Fruit fly (Drosophila melanogaster) whole organism, embryonic: ENCODE data around the gene CG11560.
A peak's percentile ranks its signal among the peaks of the same experiment; 100 is the strongest.

Source experiments
- Atf-2 ChIP-seq: fragments of 200-800 bp; sonication (Bioruptor generic); optimal IDR thresholded peaks from 2 replicates; lab custom pipeline; 2016; ENCODE audit warnings: missing biosample characterization, missing genetic modification characterization
- B-H2 ChIP-seq: fragments of 200-800 bp; sonication (Bioruptor generic); optimal IDR thresholded peaks from 2 replicates; lab custom pipeline; 2018; ENCODE audit warnings: missing biosample characterization, mild to moderate bottlenecking, missing genetic modification characterization
- Bteb2 ChIP-seq: fragments of 200-800 bp; sonication (Bioruptor generic); optimal IDR thresholded peaks from 2 replicates; lab custom pipeline; 2016; ENCODE audit warnings: missing biosample characterization, missing genetic modification characterization
- CG1233 ChIP-seq: fragments of 200-800 bp; sonication (Bioruptor generic); optimal IDR thresholded peaks from 4 replicates; lab custom pipeline; 2018; ENCODE audit warnings: missing biosample characterization, mild to moderate bottlenecking, missing genetic modification characterization
- CG13123 ChIP-seq: fragments of 200-800 bp; sonication (Bioruptor generic); optimal IDR thresholded peaks from 2 replicates; lab custom pipeline; 2016; ENCODE audit warnings: missing biosample characterization, missing genetic modification characterization
- CG1647 ChIP-seq: fragments of 200-800 bp; sonication (Bioruptor generic); optimal IDR thresholded peaks from 3 replicates; lab custom pipeline; 2016; ENCODE audit warnings: missing biosample characterization, missing genetic modification characterization
- CG16813 ChIP-seq: fragments of 200-800 bp; sonication (Bioruptor generic); IDR thresholded peaks from 3 replicates; pipeline ENCODE4 v1.3.6; 2022; ENCODE audit warnings: missing biosample characterization, missing genetic modification characterization; ENCODE audit not compliant: partially characterized antibody
- CG2202 ChIP-seq: fragments of 200-800 bp; sonication (Bioruptor generic); optimal IDR thresholded peaks from 2 replicates; lab custom pipeline; 2018; ENCODE audit warnings: missing biosample characterization, mild to moderate bottlenecking, missing genetic modification characterization
- CG33557 ChIP-seq: fragments of 200-800 bp; sonication (Bioruptor generic); optimal IDR thresholded peaks from 2 replicates; lab custom pipeline; 2019; ENCODE audit warnings: missing biosample characterization, mild to moderate bottlenecking, missing genetic modification characterization, moderate library complexity
- CG34224 ChIP-seq: fragments of 200-800 bp; sonication (Bioruptor generic); IDR thresholded peaks from 3 replicates; pipeline ENCODE4 v1.3.6; 2022; ENCODE audit warnings: missing biosample characterization, missing genetic modification characterization; ENCODE audit not compliant: partially characterized antibody
- CG3838 ChIP-seq: fragments of 200-800 bp; sonication (Bioruptor generic); optimal IDR thresholded peaks from 3 replicates; lab custom pipeline; 2016; ENCODE audit warnings: missing biosample characterization, missing genetic modification characterization
- CG4854 ChIP-seq: fragments of 200-800 bp; sonication (Bioruptor generic); optimal IDR thresholded peaks from 2 replicates; lab custom pipeline; 2016; ENCODE audit warnings: missing biosample characterization, missing genetic modification characterization, inconsistent platforms
- CG6654 ChIP-seq: fragments of 200-800 bp; sonication (Bioruptor generic); optimal IDR thresholded peaks from 2 replicates; lab custom pipeline; 2017; ENCODE audit warnings: missing biosample characterization, mild to moderate bottlenecking, missing genetic modification characterization
- CG6813 ChIP-seq: fragments of 200-800 bp; sonication (Bioruptor generic); optimal IDR thresholded peaks from 2 replicates; lab custom pipeline; 2017; ENCODE audit warnings: missing biosample characterization, missing genetic modification characterization, mild to moderate bottlenecking, moderate library complexity, missing genetic modification reagents
- CG6854 ChIP-seq: fragments of 200-800 bp; sonication (Bioruptor generic); optimal IDR thresholded peaks from 3 replicates; lab custom pipeline; 2017; ENCODE audit warnings: missing biosample characterization, mild to moderate bottlenecking, missing genetic modification characterization
- CG7271 ChIP-seq: fragments of 200-800 bp; sonication (Bioruptor generic); optimal IDR thresholded peaks from 2 replicates; lab custom pipeline; 2018; ENCODE audit warnings: missing biosample characterization, mild to moderate bottlenecking, missing genetic modification characterization, moderate library complexity
- CG7372 ChIP-seq: fragments of 200-800 bp; sonication (Bioruptor generic); IDR thresholded peaks from 2 replicates; pipeline ENCODE4 v1.3.6; 2022; ENCODE audit warnings: missing biosample characterization, missing genetic modification characterization
- CG7963 ChIP-seq: fragments of 200-800 bp; sonication (Bioruptor generic); IDR thresholded peaks from 3 replicates; pipeline ENCODE4 v1.3.6; 2022; ENCODE audit warnings: missing biosample characterization, missing genetic modification characterization; ENCODE audit not compliant: partially characterized antibody
- CG8281 ChIP-seq: fragments of 200-800 bp; sonication (Bioruptor generic); optimal IDR thresholded peaks from 2 replicates; lab custom pipeline; 2018; ENCODE audit warnings: missing biosample characterization, mild to moderate bottlenecking, missing genetic modification characterization, moderate library complexity
- CG9437 ChIP-seq: fragments of 200-800 bp; sonication (Bioruptor generic); optimal IDR thresholded peaks from 2 replicates; lab custom pipeline; 2018; ENCODE audit warnings: missing biosample characterization, mild to moderate bottlenecking, missing genetic modification characterization
- D19A ChIP-seq: fragments of 200-800 bp; optimal IDR thresholded peaks from 3 replicates; lab custom pipeline; 2019; ENCODE audit warnings: missing biosample characterization, mild to moderate bottlenecking, missing genetic modification characterization, moderate library complexity
- Gsc ChIP-seq: fragments of 200-800 bp; sonication (Bioruptor generic); IDR thresholded peaks from 2 replicates; pipeline ENCODE4 v1.3.6; 2022; ENCODE audit warnings: missing biosample characterization, missing genetic modification characterization
- H2.0 ChIP-seq: fragments of 200-800 bp; sonication (Bioruptor generic); IDR thresholded peaks from 2 replicates; pipeline ENCODE4 v1.3.6; 2022; ENCODE audit warnings: missing biosample characterization, missing genetic modification characterization
- Hsf ChIP-seq: fragments of 200-800 bp; sonication (Bioruptor generic); optimal IDR thresholded peaks from 3 replicates; lab custom pipeline; 2016; ENCODE audit warnings: missing biosample characterization, missing genetic modification characterization
- Med ChIP-seq: fragments of 200-800 bp; sonication (Bioruptor generic); peaks from one replicate; lab custom pipeline; 2016; ENCODE audit warnings: missing biosample characterization, missing genetic modification characterization, mild to moderate bottlenecking, inconsistent platforms, moderate library complexity
- Meics ChIP-seq: fragments of 200-800 bp; sonication (Bioruptor generic); optimal IDR thresholded peaks from 2 replicates; lab custom pipeline; 2017; ENCODE audit warnings: missing biosample characterization, mild to moderate bottlenecking, missing genetic modification characterization
- NC2β ChIP-seq: fragments of 200-800 bp; sonication (Bioruptor generic); optimal IDR thresholded peaks from 2 replicates; lab custom pipeline; 2016; ENCODE audit warnings: missing biosample characterization, missing genetic modification characterization
- Rfx ChIP-seq: fragments of 200-800 bp; sonication (Bioruptor generic); IDR thresholded peaks from 2 replicates; pipeline ENCODE4 v1.3.6; 2022; ENCODE audit warnings: missing biosample characterization, missing genetic modification characterization
- Vsx1 ChIP-seq: fragments of 200-800 bp; sonication (Bioruptor generic); optimal IDR thresholded peaks from 2 replicates; lab custom pipeline; 2017; ENCODE audit warnings: missing biosample characterization, mild to moderate bottlenecking, missing genetic modification characterization, missing genetic modification reagents
- ara ChIP-seq: fragments of 200-800 bp; sonication (Bioruptor generic); IDR thresholded peaks from 2 replicates; pipeline ENCODE4 v1.3.6; 2022; ENCODE audit warnings: missing biosample characterization, missing genetic modification characterization
- chif ChIP-seq, 2 experiments: fragments of 200-800 bp; sonication (Bioruptor generic); optimal IDR thresholded peaks; 3 replicates each; lab custom pipeline; 2016; ENCODE audit warnings: missing biosample characterization in 2 of 2, missing genetic modification characterization in 2 of 2
- crc ChIP-seq: fragments of 200-800 bp; sonication (Bioruptor generic); optimal IDR thresholded peaks from 2 replicates; lab custom pipeline; 2016; ENCODE audit warnings: missing biosample characterization, missing genetic modification characterization
- crp ChIP-seq, 2 experiments: fragments of 200-800 bp; sonication (Bioruptor generic); optimal IDR thresholded peaks; 2 replicates in 1 of 2; 3 replicates in 1 of 2; lab custom pipeline; 2017; ENCODE audit warnings: missing biosample characterization in 2 of 2, missing genetic modification characterization in 2 of 2, mild to moderate bottlenecking in 1 of 2, moderate library complexity in 1 of 2
- danr ChIP-seq: fragments of 200-800 bp; sonication (Bioruptor generic); IDR thresholded peaks from 2 replicates; pipeline ENCODE4 v1.3.6; 2022; ENCODE audit warnings: missing biosample characterization, missing genetic modification characterization
- dimm ChIP-seq: fragments of 200-800 bp; sonication (Bioruptor generic); IDR thresholded peaks from 2 replicates; pipeline ENCODE4 v1.3.6; 2022; ENCODE audit warnings: missing biosample characterization, missing genetic modification characterization
- eyg ChIP-seq: fragments of 200-800 bp; sonication (Bioruptor generic); optimal IDR thresholded peaks from 3 replicates; lab custom pipeline; 2016; ENCODE audit warnings: missing biosample characterization, missing genetic modification characterization
- hkb ChIP-seq, 2 experiments: fragments of 200-800 bp in 1 of 2; fragments of >200 bp in 1 of 2; sonication (Bioruptor generic) in 1 of 2; IDR thresholded peaks in 1 of 2; optimal IDR thresholded peaks in 1 of 2; 2 replicates each; pipeline versions ENCODE4 v1.3.6 to Lab custom; 2017 to 2022; ENCODE audit warnings: missing biosample characterization in 1 of 2, missing genetic modification characterization in 1 of 2
- jumu ChIP-seq: fragments of 200-800 bp; sonication (Bioruptor generic); optimal IDR thresholded peaks from 3 replicates; lab custom pipeline; 2016; ENCODE audit warnings: missing biosample characterization, missing genetic modification characterization
- lmd ChIP-seq: fragments of 200-800 bp; sonication (Bioruptor generic); IDR thresholded peaks from 2 replicates; pipeline ENCODE4 v1.3.6; 2022; ENCODE audit warnings: missing biosample characterization, missing genetic modification characterization
- nerfin-1 ChIP-seq: fragments of 200-800 bp; sonication (Bioruptor generic); optimal IDR thresholded peaks from 3 replicates; lab custom pipeline; 2019; ENCODE audit warnings: missing biosample characterization, mild to moderate bottlenecking, missing genetic modification characterization, moderate library complexity
- onecut ChIP-seq: fragments of 200-800 bp; sonication (Bioruptor generic); IDR thresholded peaks from 2 replicates; pipeline ENCODE4 v1.3.6; 2022; ENCODE audit warnings: missing biosample characterization, missing genetic modification characterization
- otp ChIP-seq: fragments of 200-800 bp; sonication (Bioruptor generic); IDR thresholded peaks from 3 replicates; pipeline ENCODE4, ENCODE4 v1.3.6; 2022; ENCODE audit warnings: missing biosample characterization, missing genetic modification characterization
- pb ChIP-seq: fragments of 200-800 bp; sonication (Bioruptor generic); optimal IDR thresholded peaks from 3 replicates; lab custom pipeline; 2016; ENCODE audit warnings: missing biosample characterization, missing genetic modification characterization
- peb ChIP-seq: fragments of 200-800 bp; sonication (Bioruptor generic); IDR thresholded peaks from 2 replicates; pipeline ENCODE4 v1.3.6; 2022; ENCODE audit warnings: missing biosample characterization, missing genetic modification characterization
- sim ChIP-seq: fragments of 200-800 bp; sonication (Bioruptor generic); IDR thresholded peaks from 2 replicates; pipeline ENCODE4 v1.3.6; 2022; ENCODE audit warnings: missing biosample characterization, missing genetic modification characterization
- sqz ChIP-seq: fragments of 200-800 bp; sonication (Bioruptor generic); optimal IDR thresholded peaks from 3 replicates; lab custom pipeline; 2018; ENCODE audit warnings: missing biosample characterization, mild to moderate bottlenecking, missing genetic modification characterization
- tna ChIP-seq: fragments of 200-800 bp; sonication (Bioruptor generic); IDR thresholded peaks from 2 replicates; pipeline ENCODE4 v1.3.6; 2022; ENCODE audit warnings: missing biosample characterization, missing genetic modification characterization; ENCODE audit not compliant: partially characterized antibody

CG11560 gene

DNA sequence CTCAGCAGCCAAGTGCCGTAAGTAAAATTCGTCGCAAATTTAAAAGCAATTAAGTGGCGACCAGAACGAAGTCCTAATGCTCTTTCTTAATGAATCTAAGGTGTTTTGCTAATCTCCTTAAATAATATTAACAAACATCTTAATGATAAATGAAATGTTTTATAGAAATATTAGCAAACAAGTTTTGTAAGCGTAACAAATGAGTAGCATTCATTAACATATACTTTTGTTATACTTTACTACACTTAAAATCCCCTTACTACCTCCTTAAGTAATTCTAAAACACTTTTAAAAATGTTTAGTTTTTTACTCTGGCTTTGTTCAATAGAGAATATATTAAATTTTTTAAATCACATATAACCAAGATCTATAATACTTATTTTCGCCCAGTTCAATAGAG lies 23.9 kb upstream of the CG11560 start:
- TF ChIP-seq Atf-2 (GFP tag; lab: Kevin White, UChicago) (no peak), onecut (GFP tag; lab: Robert Waterston, UW) (no peak), Hsf (GFP tag; lab: Kevin White, UChicago) (no peak), sqz (GFP tag; lab: Kevin White, UChicago) (no peak), CG34224 (GFP tag; lab: Robert Waterston, UW) (no peak), CG3838 (GFP tag; lab: Kevin White, UChicago) (no peak), otp (GFP tag; lab: Robert Waterston, UW) (no peak), crc (GFP tag; lab: Kevin White, UChicago) (no peak), CG1647 (GFP tag; lab: Kevin White, UChicago) (no peak), tna (GFP tag; lab: Robert Waterston, UW) (no peak), CG7271 (tag; lab: Kevin White, UChicago) (no peak), CG13123 (no peak), CG16813 (GFP tag; lab: Robert Waterston, UW) (no peak), danr (GFP tag; lab: Robert Waterston, UW) (no peak), dimm (no peak), D19A (tag; lab: Kevin White, UChicago) (no peak), CG2202 (tag; lab: Kevin White, UChicago) (no peak), CG4854 (GFP tag; lab: Kevin White, UChicago) (no peak), sim (GFP tag; lab: Robert Waterston, UW) (no peak)
- TF ChIP-seq, all 482 proteins: peak for 0

DNA sequence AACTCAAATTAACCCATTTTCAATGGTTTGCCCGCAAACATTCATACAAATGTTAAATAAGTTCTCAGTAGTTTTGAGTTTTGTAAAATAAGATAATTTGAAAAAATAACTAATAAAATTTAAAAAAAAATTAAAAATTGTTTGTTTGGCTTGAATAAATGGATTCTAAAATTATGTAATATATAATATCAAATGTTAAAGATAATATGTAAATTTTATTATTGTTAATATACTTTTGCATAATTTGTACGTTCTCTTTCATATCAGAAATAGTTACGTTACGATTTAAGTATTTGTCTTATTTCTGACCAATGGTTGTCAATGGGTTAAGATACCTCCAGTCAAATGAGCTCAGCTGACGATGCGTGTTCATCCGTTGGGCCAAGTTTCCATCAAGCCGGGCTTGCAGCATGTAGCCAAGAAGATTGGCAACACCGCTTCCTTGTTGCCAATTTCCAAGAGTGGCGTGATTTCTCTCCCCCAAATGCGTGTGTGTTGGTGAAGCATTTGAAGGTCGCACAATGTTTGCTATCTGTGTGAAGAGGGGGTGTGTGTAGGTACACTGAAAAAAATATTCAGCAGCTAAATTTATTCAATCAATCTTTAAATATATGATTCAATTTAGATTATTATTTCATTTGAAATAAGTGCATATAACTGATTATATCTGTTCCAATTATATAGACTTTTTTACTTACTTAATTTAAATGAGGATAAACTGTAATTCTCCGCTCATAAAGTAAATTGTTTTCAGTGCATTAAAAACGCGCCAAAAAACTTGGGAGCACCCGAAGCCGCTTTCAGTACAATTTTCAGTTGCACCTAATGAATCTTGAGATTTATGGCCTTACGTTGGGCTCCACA lies 22.8 kb upstream of the CG11560 start:
- no peak for TF ChIP-seq Gsc (GFP tag; lab: Robert Waterston, UW)
- no peak for TF ChIP-seq CG6813 (GFP tag; lab: Kevin White, UChicago)
- no peak for TF ChIP-seq CG34224 (GFP tag; lab: Robert Waterston, UW)
- no peak for TF ChIP-seq crp (GFP tag; optimal IDR thresholded peaks at IDR 0.05; lab: Kevin White, UChicago)
- no peak for TF ChIP-seq CG6854 (GFP tag; lab: Kevin White, UChicago)
- TF ChIP-seq nerfin-1 (tag; lab: Kevin White, UChicago), result no peak
- TF ChIP-seq Med, result peak; percentile 72
- TF ChIP-seq jumu (GFP tag; lab: Kevin White, UChicago), result no peak
- TF ChIP-seq Bteb2, result no peak
- no peak for TF ChIP-seq CG33557 (GFP tag; lab: Kevin White, UChicago)
- no peak for TF ChIP-seq ara (GFP tag; lab: Robert Waterston, UW)
- no peak for TF ChIP-seq lmd (GFP tag; lab: Robert Waterston, UW)
- no peak for TF ChIP-seq dimm
- no peak for TF ChIP-seq CG4854 (GFP tag; lab: Kevin White, UChicago)
- TF ChIP-seq Meics, result no peak
- no peak for TF ChIP-seq CG6654 (GFP tag; lab: Kevin White, UChicago)
- TF ChIP-seq CG9437 (GFP tag; lab: Kevin White, UChicago), result no peak
- no peak for TF ChIP-seq CG7963 (GFP tag; lab: Robert Waterston, UW)
- no peak for TF ChIP-seq NC2β (GFP tag; lab: Kevin White, UChicago)
- TF ChIP-seq CG7372, result no peak
- TF ChIP-seq eyg, result no peak
- no peak for TF ChIP-seq B-H2 (GFP tag; lab: Kevin White, UChicago)
- 0 out of 2 replicates have a peak, but pooled peaks have one; percentile 13 for TF ChIP-seq Rfx (GFP tag; lab: Robert Waterston, UW)
- TF ChIP-seq pb, result no peak
- TF ChIP-seq peb (GFP tag; lab: Robert Waterston, UW), result no peak
- TF ChIP-seq CG1233 (GFP tag; lab: Kevin White, UChicago), result no peak
- no peak for TF ChIP-seq chif (GFP tag; optimal IDR thresholded peaks at IDR 0.05; lab: Kevin White, UChicago)
- no peak for TF ChIP-seq hkb (optimal IDR thresholded peaks at IDR 0.05; lab: Kevin White, UChicago)
- 0 out of 2 replicates have a peak, but pooled peaks have one; percentile 14 for TF ChIP-seq hkb (GFP tag; IDR thresholded peaks at IDR 0.05; lab: Robert Waterston, UW)
- no peak for TF ChIP-seq H2.0 (GFP tag; lab: Robert Waterston, UW)
- TF ChIP-seq CG8281 (tag; lab: Kevin White, UChicago), result no peak
- TF ChIP-seq Vsx1, result no peak
